Fruit fly (Drosophila melanogaster) whole organism, embryonic: ENCODE data around the gene CG6753.

Experiments
- Asciz ChIP-seq: fragments of 200-800 bp; sonication (Bioruptor generic); optimal IDR thresholded peaks from 2 replicates; lab custom pipeline; 2017; ENCODE audit warnings: missing biosample characterization, mild to moderate bottlenecking, missing genetic modification characterization, missing genetic modification reagents
- Awh ChIP-seq: fragments of 200-800 bp; sonication (Bioruptor generic); IDR thresholded peaks from 2 replicates; pipeline ENCODE4, ENCODE4 v1.3.6; 2022; ENCODE audit warnings: missing biosample characterization, missing genetic modification characterization
- Blimp-1 ChIP-seq: fragments of 200-800 bp; sonication (Bioruptor generic); optimal IDR thresholded peaks from 3 replicates; lab custom pipeline; 2018; ENCODE audit warnings: missing biosample characterization, missing genetic modification characterization, mild to moderate bottlenecking, moderate library complexity, missing genetic modification reagents
- CG10321 ChIP-seq: fragments of 200-800 bp; sonication (Bioruptor generic); IDR thresholded peaks from 2 replicates; pipeline ENCODE4 v1.3.6; 2022; ENCODE audit warnings: missing biosample characterization, missing genetic modification characterization
- CG10654 ChIP-seq: fragments of 200-800 bp; sonication (Bioruptor generic); optimal IDR thresholded peaks from 2 replicates; lab custom pipeline; 2016; ENCODE audit warnings: missing biosample characterization, missing genetic modification characterization
- CG11456 ChIP-seq: fragments of 200-800 bp; sonication (Bioruptor generic); IDR thresholded peaks from 3 replicates; pipeline ENCODE4 v1.3.6; 2022; ENCODE audit warnings: missing biosample characterization, missing genetic modification characterization
- CG1233 ChIP-seq: fragments of 200-800 bp; sonication (Bioruptor generic); optimal IDR thresholded peaks from 4 replicates; lab custom pipeline; 2018; ENCODE audit warnings: missing biosample characterization, mild to moderate bottlenecking, missing genetic modification characterization
- CG14050 ChIP-seq: fragments of 200-800 bp; sonication (Bioruptor generic); IDR thresholded peaks from 3 replicates; pipeline ENCODE4 v1.3.6; 2022; ENCODE audit warnings: missing biosample characterization, missing genetic modification characterization
- CG14441 ChIP-seq: fragments of 200-800 bp; sonication (Bioruptor generic); IDR thresholded peaks from 2 replicates; pipeline ENCODE4 v1.3.6; 2022; ENCODE audit warnings: missing biosample characterization, missing genetic modification characterization
- CG17186 ChIP-seq: fragments of 200-800 bp; sonication (Bioruptor generic); optimal IDR thresholded peaks from 3 replicates; lab custom pipeline; 2017; ENCODE audit warnings: missing biosample characterization, missing genetic modification reagents, missing genetic modification characterization
- CG17385 ChIP-seq: fragments of 200-800 bp; sonication (Bioruptor generic); optimal IDR thresholded peaks from 3 replicates; lab custom pipeline; 2018; ENCODE audit warnings: missing biosample characterization, mild to moderate bottlenecking, missing genetic modification characterization
- CG1832 ChIP-seq: fragments of 200-800 bp; sonication (Bioruptor generic); optimal IDR thresholded peaks from 2 replicates; lab custom pipeline; 2017; ENCODE audit warnings: missing biosample characterization, mild to moderate bottlenecking, missing genetic modification characterization, inconsistent platforms
- CG2199 ChIP-seq: fragments of 200-800 bp; sonication (Bioruptor generic); IDR thresholded peaks from 3 replicates; pipeline ENCODE4 v1.3.6; 2022; ENCODE audit warnings: missing biosample characterization, missing genetic modification characterization
- CG34422 ChIP-seq: fragments of 200-800 bp; sonication (Bioruptor generic); IDR thresholded peaks from 3 replicates; pipeline ENCODE4 v1.3.6; 2022; ENCODE audit warnings: missing biosample characterization, missing genetic modification characterization
- CG4282 ChIP-seq: fragments of 200-800 bp; sonication (Bioruptor generic); optimal IDR thresholded peaks from 2 replicates; lab custom pipeline; 2016; ENCODE audit warnings: missing biosample characterization, missing genetic modification characterization
- CG4424 ChIP-seq: fragments of 200-800 bp; sonication (Bioruptor generic); optimal IDR thresholded peaks from 3 replicates; lab custom pipeline; 2016; ENCODE audit warnings: missing biosample characterization, missing genetic modification characterization
- CG5245 ChIP-seq: fragments of 200-800 bp; sonication (Bioruptor generic); optimal IDR thresholded peaks from 3 replicates; lab custom pipeline; 2016; ENCODE audit warnings: missing biosample characterization, missing genetic modification characterization
- CG6689 ChIP-seq: fragments of 200-800 bp; sonication (Bioruptor generic); IDR thresholded peaks from 2 replicates; pipeline ENCODE4 v1.3.6; 2022; ENCODE audit warnings: missing biosample characterization, missing genetic modification characterization
- CG8089 ChIP-seq: fragments of 200-800 bp; sonication (Bioruptor generic); optimal IDR thresholded peaks from 3 replicates; lab custom pipeline; 2016; ENCODE audit warnings: missing biosample characterization, missing genetic modification characterization
- CG9817 ChIP-seq: fragments of 200-800 bp; sonication (Bioruptor generic); optimal IDR thresholded peaks from 2 replicates; lab custom pipeline; 2018; ENCODE audit warnings: missing biosample characterization, mild to moderate bottlenecking, missing genetic modification characterization, moderate library complexity
- CTCF ChIP-seq: fragments of 200-800 bp; sonication (Bioruptor generic); optimal IDR thresholded peaks from 2 replicates; lab custom pipeline; 2017; ENCODE audit warnings: missing biosample characterization, mild to moderate bottlenecking, missing genetic modification characterization, moderate library complexity
- CrebB ChIP-seq: fragments of 200-800 bp; sonication (Bioruptor generic); optimal IDR thresholded peaks from 3 replicates; lab custom pipeline; 2018; ENCODE audit warnings: missing biosample characterization, mild to moderate bottlenecking, missing genetic modification characterization
- Ets65A ChIP-seq: fragments of 200-800 bp; sonication (Bioruptor generic); peaks from one replicate; lab custom pipeline; 2016; ENCODE audit warnings: missing biosample characterization, missing genetic modification characterization
- Lim3 ChIP-seq: fragments of 200-800 bp; sonication (Bioruptor generic); IDR thresholded peaks from 2 replicates; pipeline ENCODE4 v1.3.6; 2022; ENCODE audit warnings: missing biosample characterization, missing genetic modification characterization
- NC2α ChIP-seq: fragments of 200-800 bp; sonication (Bioruptor generic); optimal IDR thresholded peaks from 2 replicates; lab custom pipeline; 2016; ENCODE audit warnings: missing biosample characterization, missing genetic modification characterization
- NfI ChIP-seq: fragments of 200-800 bp; sonication (Bioruptor generic); optimal IDR thresholded peaks from 3 replicates; lab custom pipeline; 2018; ENCODE audit warnings: missing biosample characterization, mild to moderate bottlenecking, missing genetic modification characterization, moderate library complexity
- Oaz ChIP-seq: fragments of 200-800 bp; sonication (Bioruptor generic); IDR thresholded peaks from 2 replicates; pipeline ENCODE4 v1.3.6; 2022; ENCODE audit warnings: missing biosample characterization, missing genetic modification characterization
- Optix ChIP-seq: fragments of 200-800 bp; sonication (Bioruptor generic); IDR thresholded peaks from 3 replicates; pipeline ENCODE4 v1.3.6; 2022; ENCODE audit warnings: missing biosample characterization, missing genetic modification characterization
- Pdp1 ChIP-seq, 2 experiments: fragments of 200-800 bp; sonication (Bioruptor generic); optimal IDR thresholded peaks; 3 replicates each; lab custom pipeline; 2016; ENCODE audit warnings: missing biosample characterization in 2 of 2, missing genetic modification characterization in 2 of 2, mild to moderate bottlenecking in 1 of 2, moderate library complexity in 1 of 2
- Sox100B ChIP-seq: fragments of 200-800 bp; sonication (Bioruptor generic); optimal IDR thresholded peaks from 3 replicates; lab custom pipeline; 2018; ENCODE audit warnings: missing biosample characterization, mild to moderate bottlenecking, missing genetic modification characterization
- Spps ChIP-seq: fragments of 200-800 bp; sonication (Bioruptor generic); optimal IDR thresholded peaks from 2 replicates; lab custom pipeline; 2018; ENCODE audit warnings: missing biosample characterization, mild to moderate bottlenecking, missing genetic modification characterization
- Ssrp ChIP-seq: fragments of 200-800 bp; sonication (Bioruptor generic); optimal IDR thresholded peaks from 2 replicates; lab custom pipeline; 2018; ENCODE audit warnings: missing biosample characterization, mild to moderate bottlenecking, missing genetic modification characterization, moderate library complexity
- abd-A ChIP-seq: fragments of 200-800 bp; sonication (Bioruptor generic); optimal IDR thresholded peaks from 3 replicates; lab custom pipeline; 2019; ENCODE audit warnings: missing biosample characterization, mild to moderate bottlenecking, missing genetic modification characterization, moderate library complexity
- amos ChIP-seq: fragments of 200-800 bp; sonication (Bioruptor generic); IDR thresholded peaks from 2 replicates; pipeline ENCODE4 v1.3.6; 2022; ENCODE audit warnings: missing biosample characterization, missing genetic modification characterization; ENCODE audit not compliant: partially characterized antibody
- cato ChIP-seq: fragments of 200-800 bp; sonication (Bioruptor generic); optimal IDR thresholded peaks from 2 replicates; lab custom pipeline; 2016; ENCODE audit warnings: missing biosample characterization, missing genetic modification characterization, borderline replicate concordance
- cg ChIP-seq: fragments of 200-800 bp; sonication (Bioruptor generic); optimal IDR thresholded peaks from 3 replicates; lab custom pipeline; 2019; ENCODE audit warnings: missing biosample characterization, mild to moderate bottlenecking, missing genetic modification characterization, moderate library complexity
- dmrt11E ChIP-seq: fragments of 200-800 bp; sonication (Bioruptor generic); optimal IDR thresholded peaks from 3 replicates; lab custom pipeline; 2018; ENCODE audit warnings: missing biosample characterization, mild to moderate bottlenecking, missing genetic modification characterization, moderate library complexity
- ewg ChIP-seq: fragments of 200-800 bp; sonication (Bioruptor generic); optimal IDR thresholded peaks from 3 replicates; lab custom pipeline; 2017; ENCODE audit warnings: mild to moderate bottlenecking, missing biosample characterization, missing genetic modification reagents, missing genetic modification characterization
- fd64A ChIP-seq: fragments of 200-800 bp; sonication (Bioruptor generic); optimal IDR thresholded peaks from 3 replicates; lab custom pipeline; 2018; ENCODE audit warnings: missing biosample characterization, mild to moderate bottlenecking, missing genetic modification characterization
- h ChIP-seq: fragments of >200 bp; optimal IDR thresholded peaks from 2 replicates; lab custom pipeline; 2017
- hb ChIP-seq: fragments of 200-800 bp; sonication (Bioruptor generic); IDR thresholded peaks from 3 replicates; pipeline ENCODE4 v1.3.6; 2022; ENCODE audit warnings: missing biosample characterization, missing genetic modification characterization; ENCODE audit not compliant: partially characterized antibody
- nau ChIP-seq: fragments of 200-800 bp; sonication (Bioruptor generic); optimal IDR thresholded peaks from 3 replicates; lab custom pipeline; 2017; ENCODE audit warnings: missing biosample characterization, mild to moderate bottlenecking, missing genetic modification characterization, missing genetic modification reagents
- oc ChIP-seq: fragments of 200-800 bp; sonication (Bioruptor generic); optimal IDR thresholded peaks from 2 replicates; lab custom pipeline; 2018; ENCODE audit warnings: missing biosample characterization, mild to moderate bottlenecking, missing genetic modification characterization, moderate library complexity
- phol ChIP-seq: fragments of 200-800 bp; sonication (Bioruptor generic); optimal IDR thresholded peaks from 3 replicates; lab custom pipeline; 2018; ENCODE audit warnings: missing biosample characterization, mild to moderate bottlenecking, missing genetic modification characterization, moderate library complexity
- pita ChIP-seq: fragments of 200-800 bp; sonication (Bioruptor generic); optimal IDR thresholded peaks from 2 replicates; lab custom pipeline; 2017; ENCODE audit warnings: missing biosample characterization, mild to moderate bottlenecking, missing genetic modification characterization
- twi ChIP-seq: fragments of 200-800 bp; optimal IDR thresholded peaks from 2 replicates; lab custom pipeline; 2019; ENCODE audit warnings: missing biosample characterization, mild to moderate bottlenecking, missing genetic modification characterization, moderate library complexity
- zen ChIP-seq: fragments of 200-800 bp; sonication (Bioruptor generic); optimal IDR thresholded peaks from 3 replicates; lab custom pipeline; 2018; ENCODE audit warnings: missing biosample characterization, mild to moderate bottlenecking, missing genetic modification characterization, moderate library complexity
- zen2 ChIP-seq: fragments of 200-800 bp; sonication (Bioruptor generic); IDR thresholded peaks from 3 replicates; pipeline ENCODE4 v1.3.6; 2022; ENCODE audit warnings: missing biosample characterization, missing genetic modification characterization; ENCODE audit not compliant: partially characterized antibody
- zfh2 ChIP-seq: fragments of 200-800 bp; sonication (Bioruptor generic); optimal IDR thresholded peaks from 2 replicates; lab custom pipeline; 2016; ENCODE audit warnings: missing biosample characterization, missing genetic modification characterization

Gene CG6753

dm6 chr3R:12653511-12654252 lies 11.4 kb upstream of the CG6753 start (continued):
- TF ChIP-seq Sox100B (GFP tag; lab: Kevin White, UChicago) (peak; percentile 92), Pdp1 (GFP tag; optimal IDR thresholded peaks at IDR 0.05; lab: Kevin White, UChicago) (peak; percentile 81 to 99), CG2199 (GFP tag; lab: Robert Waterston, UW) (no peak), cato (GFP tag; lab: Kevin White, UChicago) (peak; percentile 28), CrebB (tag; lab: Kevin White, UChicago) (peak; percentile 56), fd64A (GFP tag; lab: Kevin White, UChicago) (peak; percentile 52), ewg (peak; percentile 82), CG11456 (GFP tag; lab: Robert Waterston, UW) (peak; percentile 82), abd-A (tag; lab: Kevin White, UChicago) (peak; percentile 61), CG10654 (GFP tag; lab: Kevin White, UChicago) (peak; percentile 81), Optix (GFP tag; lab: Robert Waterston, UW) (peak; percentile 80; the same call in 2 of the 3 replicates), phol (tag; lab: Kevin White, UChicago) (peak; percentile 86), Ets65A (peak; percentile 96), CG17385 (GFP tag; lab: Kevin White, UChicago) (peak; percentile 76), amos (no peak), h (no peak), Oaz (GFP tag; lab: Robert Waterston, UW) (peak; percentile 72), Awh (GFP tag; lab: Robert Waterston, UW) (peak; percentile 73; the same call in 1 of the 2 replicates), CG6689 (GFP tag; lab: Robert Waterston, UW) (peak; percentile 86), CG10321 (GFP tag; lab: Robert Waterston, UW) (peak; percentile 51; the same call in 1 of the 2 replicates), CG14050 (GFP tag; lab: Robert Waterston, UW) (peak; percentile 75), CG17186 (GFP tag; lab: Kevin White, UChicago) (peak; percentile 63), CG4282 (GFP tag; lab: Kevin White, UChicago) (peak; percentile 56), NfI (GFP tag; lab: Kevin White, UChicago) (peak; percentile 87), CG1233 (GFP tag; lab: Kevin White, UChicago) (peak; percentile 63), CG34422 (GFP tag; lab: Robert Waterston, UW) (peak; percentile 77; the same call in 2 of the 3 replicates), twi (tag; lab: Kevin White, UChicago) (peak; percentile 33), zen2 (GFP tag; lab: Robert Waterston, UW) (no peak), oc (peak; percentile 76), Spps (tag; lab: Kevin White, UChicago) (no peak), cg (GFP tag; lab: Kevin White, UChicago) (no peak), Lim3 (peak; percentile 67), dmrt11E (tag; lab: Kevin White, UChicago) (no peak), CG5245 (GFP tag; lab: Kevin White, UChicago) (peak; percentile 58), zfh2 (GFP tag; lab: Kevin White, UChicago) (peak; percentile 69), CG8089 (GFP tag; lab: Kevin White, UChicago) (peak; percentile 69), NC2α (GFP tag; lab: Kevin White, UChicago) (peak; percentile 75), CG9817 (peak; percentile 78), CG14441 (peak; percentile 87), pita (no peak), CTCF (GFP tag; lab: Kevin White, UChicago) (peak; percentile 43), zen (tag; lab: Kevin White, UChicago) (peak; percentile 28), CG1832 (GFP tag; lab: Kevin White, UChicago) (no peak), Ssrp (tag; lab: Kevin White, UChicago) (peak; percentile 87), Asciz (peak; percentile 84), Blimp-1 (peak; percentile 72), nau (GFP tag; lab: Kevin White, UChicago) (peak; percentile 79), hb (GFP tag; lab: Robert Waterston, UW) (no peak), CG4424 (GFP tag; lab: Kevin White, UChicago) (peak; percentile 72)
